Fruit fly (Drosophila melanogaster) whole organism, embryonic: ENCODE results near the gene CG7320.

ENCODE experiments used
- ATbp ChIP-seq: fragments of 200-800 bp; sonication (Bioruptor generic); optimal IDR thresholded peaks from 2 replicates; lab custom pipeline; 2017; ENCODE audit warnings: missing biosample characterization, mild to moderate bottlenecking, missing genetic modification characterization, missing genetic modification reagents
- CG10431 ChIP-seq: fragments of 200-800 bp; sonication (Bioruptor generic); optimal IDR thresholded peaks from 3 replicates; lab custom pipeline; 2018; ENCODE audit warnings: missing biosample characterization, mild to moderate bottlenecking, missing genetic modification characterization
- CG10543 ChIP-seq: fragments of 200-800 bp; sonication (Bioruptor generic); optimal IDR thresholded peaks from 3 replicates; lab custom pipeline; 2017; ENCODE audit warnings: missing biosample characterization, mild to moderate bottlenecking, missing genetic modification characterization, moderate library complexity
- CG10979 ChIP-seq: fragments of 200-800 bp; sonication (Bioruptor generic); optimal IDR thresholded peaks from 2 replicates; lab custom pipeline; 2018; ENCODE audit warnings: missing biosample characterization, mild to moderate bottlenecking, missing genetic modification characterization, moderate library complexity
- CG11085 ChIP-seq: fragments of 200-800 bp; sonication (Bioruptor generic); IDR thresholded peaks from 2 replicates; pipeline ENCODE4 v1.3.6; 2022; ENCODE audit warnings: missing biosample characterization, missing genetic modification characterization
- CG11504 ChIP-seq: fragments of 200-800 bp; sonication (Bioruptor generic); optimal IDR thresholded peaks from 3 replicates; lab custom pipeline; 2019; ENCODE audit warnings: missing biosample characterization, mild to moderate bottlenecking, missing genetic modification characterization, moderate library complexity
- CG11695 ChIP-seq: fragments of 200-800 bp; sonication (Bioruptor generic); IDR thresholded peaks from 3 replicates; pipeline ENCODE4 v1.3.6; 2022; ENCODE audit warnings: missing biosample characterization, missing genetic modification characterization
- CG12236 ChIP-seq: fragments of 200-800 bp; sonication (Bioruptor generic); optimal IDR thresholded peaks from 2 replicates; lab custom pipeline; 2016; ENCODE audit warnings: missing biosample characterization, missing genetic modification characterization
- CG13287 ChIP-seq: fragments of 200-800 bp; sonication (Bioruptor generic); IDR thresholded peaks from 2 replicates; pipeline ENCODE4 v1.3.6; 2022; ENCODE audit warnings: missing biosample characterization, missing genetic modification characterization; ENCODE audit not compliant: partially characterized antibody
- CG17186 ChIP-seq: fragments of 200-800 bp; sonication (Bioruptor generic); optimal IDR thresholded peaks from 3 replicates; lab custom pipeline; 2017; ENCODE audit warnings: missing biosample characterization, missing genetic modification reagents, missing genetic modification characterization
- CG17612 ChIP-seq: fragments of 200-800 bp; sonication (Bioruptor generic); IDR thresholded peaks from 2 replicates; pipeline ENCODE4 v1.3.6; 2022; ENCODE audit warnings: missing biosample characterization, missing genetic modification characterization
- CG2712 ChIP-seq: fragments of 200-800 bp; optimal IDR thresholded peaks from 3 replicates; lab custom pipeline; 2019; ENCODE audit warnings: missing biosample characterization, mild to moderate bottlenecking, missing genetic modification characterization, moderate library complexity
- CG2889 ChIP-seq: fragments of 200-800 bp; sonication (Bioruptor generic); IDR thresholded peaks from 3 replicates; pipeline ENCODE4 v1.3.6; 2022; ENCODE audit warnings: missing biosample characterization, missing genetic modification characterization
- CG30431 ChIP-seq: fragments of 200-800 bp; sonication (Bioruptor generic); optimal IDR thresholded peaks from 2 replicates; lab custom pipeline; 2017; ENCODE audit warnings: missing biosample characterization, missing genetic modification characterization
- CG31388 ChIP-seq: fragments of 200-800 bp; sonication (Bioruptor generic); optimal IDR thresholded peaks from 2 replicates; lab custom pipeline; 2016; ENCODE audit warnings: missing biosample characterization, missing genetic modification characterization
- CG3407 ChIP-seq: fragments of 200-800 bp; sonication (Bioruptor generic); optimal IDR thresholded peaks from 2 replicates; lab custom pipeline; 2018; ENCODE audit warnings: missing biosample characterization, mild to moderate bottlenecking, missing genetic modification characterization
- CG3995 ChIP-seq: fragments of 200-800 bp; sonication (Bioruptor generic); optimal IDR thresholded peaks from 3 replicates; lab custom pipeline; 2016; ENCODE audit warnings: missing biosample characterization, missing genetic modification characterization
- CG5180 ChIP-seq: fragments of 200-800 bp; sonication (Bioruptor generic); optimal IDR thresholded peaks from 3 replicates; lab custom pipeline; 2017; ENCODE audit warnings: missing biosample characterization, missing genetic modification characterization, mild to moderate bottlenecking, moderate library complexity, missing genetic modification reagents
- CG9797 ChIP-seq: fragments of 200-800 bp; sonication (Bioruptor generic); optimal IDR thresholded peaks from 3 replicates; lab custom pipeline; 2018; ENCODE audit warnings: missing biosample characterization, mild to moderate bottlenecking, missing genetic modification characterization
- CG9932 ChIP-seq: fragments of 200-800 bp; sonication (Bioruptor generic); IDR thresholded peaks from 2 replicates; pipeline ENCODE4 v1.3.6; 2022; ENCODE audit warnings: missing biosample characterization, missing genetic modification characterization
- Dp ChIP-seq: fragments of 200-800 bp; sonication (Bioruptor generic); optimal IDR thresholded peaks from 2 replicates; lab custom pipeline; 2018; ENCODE audit warnings: missing biosample characterization, mild to moderate bottlenecking, missing genetic modification characterization, moderate library complexity
- Fer1 ChIP-seq: fragments of 200-800 bp; sonication (Bioruptor generic); optimal IDR thresholded peaks from 2 replicates; lab custom pipeline; 2017; ENCODE audit warnings: missing biosample characterization, mild to moderate bottlenecking, missing genetic modification characterization
- Gsc ChIP-seq: fragments of 200-800 bp; sonication (Bioruptor generic); IDR thresholded peaks from 2 replicates; pipeline ENCODE4 v1.3.6; 2022; ENCODE audit warnings: missing biosample characterization, missing genetic modification characterization
- HLH54F ChIP-seq: fragments of 200-800 bp; sonication (Bioruptor generic); optimal IDR thresholded peaks from 3 replicates; lab custom pipeline; 2016; ENCODE audit warnings: missing biosample characterization, missing genetic modification characterization
- Hr78 ChIP-seq, 2 experiments: fragments of 200-800 bp in 1 of 2; fragments of >200 bp in 1 of 2; sonication (Bioruptor generic) in 1 of 2; optimal IDR thresholded peaks; 2 replicates each; lab custom pipeline; 2017 to 2019; ENCODE audit warnings: missing biosample characterization in 2 of 2, missing genetic modification characterization in 2 of 2, mild to moderate bottlenecking in 1 of 2, moderate library complexity in 1 of 2
- MBD-R2 ChIP-seq: fragments of 200-800 bp; sonication (Bioruptor generic); IDR thresholded peaks from 2 replicates; pipeline ENCODE4 v1.3.6; 2022; ENCODE audit warnings: missing biosample characterization, missing genetic modification characterization
- MESR4 ChIP-seq: fragments of 200-800 bp; sonication (Bioruptor generic); optimal IDR thresholded peaks from 2 replicates; lab custom pipeline; 2018; ENCODE audit warnings: missing biosample characterization, mild to moderate bottlenecking, missing genetic modification characterization, moderate library complexity
- Mad ChIP-seq: fragments of 200-800 bp; sonication (Bioruptor generic); optimal IDR thresholded peaks from 2 replicates; lab custom pipeline; 2016; ENCODE audit warnings: missing biosample characterization, missing genetic modification characterization
- Mes4 ChIP-seq: fragments of 200-800 bp; sonication (Bioruptor generic); optimal IDR thresholded peaks from 2 replicates; lab custom pipeline; 2016; ENCODE audit warnings: missing biosample characterization, missing genetic modification characterization
- NK7.1 ChIP-seq: fragments of 200-800 bp; sonication (Bioruptor generic); optimal IDR thresholded peaks from 3 replicates; lab custom pipeline; 2016; ENCODE audit warnings: missing biosample characterization, missing genetic modification characterization
- Nf-YB ChIP-seq: fragments of 200-800 bp; sonication (Bioruptor generic); optimal IDR thresholded peaks from 3 replicates; lab custom pipeline; 2019; ENCODE audit warnings: missing biosample characterization, mild to moderate bottlenecking, missing genetic modification characterization, moderate library complexity
- Sry-β ChIP-seq: fragments of 200-800 bp; sonication (Bioruptor generic); optimal IDR thresholded peaks from 2 replicates; lab custom pipeline; 2018; ENCODE audit warnings: missing biosample characterization, mild to moderate bottlenecking, missing genetic modification characterization, moderate library complexity
- cato ChIP-seq: fragments of 200-800 bp; sonication (Bioruptor generic); optimal IDR thresholded peaks from 2 replicates; lab custom pipeline; 2016; ENCODE audit warnings: missing biosample characterization, missing genetic modification characterization, borderline replicate concordance
- cg ChIP-seq: fragments of 200-800 bp; sonication (Bioruptor generic); optimal IDR thresholded peaks from 3 replicates; lab custom pipeline; 2019; ENCODE audit warnings: missing biosample characterization, mild to moderate bottlenecking, missing genetic modification characterization, moderate library complexity
- cwo ChIP-seq: fragments of 200-800 bp; sonication (Bioruptor generic); optimal IDR thresholded peaks from 3 replicates; lab custom pipeline; 2017; ENCODE audit warnings: missing biosample characterization, missing genetic modification characterization, mild to moderate bottlenecking, moderate library complexity, missing genetic modification reagents
- dmrt11E ChIP-seq: fragments of 200-800 bp; sonication (Bioruptor generic); optimal IDR thresholded peaks from 3 replicates; lab custom pipeline; 2018; ENCODE audit warnings: missing biosample characterization, mild to moderate bottlenecking, missing genetic modification characterization, moderate library complexity
- eve ChIP-seq, 2 experiments: fragments of >200 bp; optimal IDR thresholded peaks; 2 replicates each; lab custom pipeline; 2017; ENCODE audit warnings: missing biosample characterization in 2 of 2, missing genetic modification characterization in 2 of 2
- fd3F ChIP-seq: fragments of 200-800 bp; sonication (Bioruptor generic); optimal IDR thresholded peaks from 2 replicates; lab custom pipeline; 2018; ENCODE audit warnings: missing biosample characterization, mild to moderate bottlenecking, missing genetic modification characterization, moderate library complexity
- gt ChIP-seq: fragments of 200-800 bp; sonication (Bioruptor generic); IDR thresholded peaks from 2 replicates; pipeline ENCODE4 v1.3.6; 2022; ENCODE audit warnings: missing biosample characterization, missing genetic modification characterization
- jumu ChIP-seq: fragments of 200-800 bp; sonication (Bioruptor generic); optimal IDR thresholded peaks from 3 replicates; lab custom pipeline; 2016; ENCODE audit warnings: missing biosample characterization, missing genetic modification characterization
- ken ChIP-seq: fragments of 200-800 bp; sonication (Bioruptor generic); IDR thresholded peaks from 3 replicates; pipeline ENCODE4 v1.3.6; 2022; ENCODE audit warnings: missing biosample characterization, missing genetic modification characterization
- org-1 ChIP-seq: fragments of 200-800 bp; sonication (Bioruptor generic); optimal IDR thresholded peaks from 2 replicates; lab custom pipeline; 2017; ENCODE audit warnings: missing biosample characterization, missing genetic modification characterization
- pan ChIP-seq, 4 experiments: fragments of >200 bp in 3 of 4; fragments of 200-800 bp in 1 of 4; sonication (Bioruptor generic) in 1 of 4; optimal IDR thresholded peaks in 3 of 4; IDR thresholded peaks in 1 of 4; 2 replicates each; pipeline versions ENCODE4 v1.3.6 to Lab custom; 2017 to 2022; ENCODE audit warnings: missing biosample characterization in 2 of 4, missing genetic modification characterization in 2 of 4, mixed read lengths in 1 of 4
- pnt ChIP-seq: fragments of 200-800 bp; sonication (Bioruptor generic); optimal IDR thresholded peaks from 3 replicates; lab custom pipeline; 2016; ENCODE audit warnings: missing biosample characterization, missing genetic modification characterization
- prd ChIP-seq, 3 experiments: fragments of >200 bp in 2 of 3; fragments of 200-800 bp in 1 of 3; sonication (Bioruptor generic) in 1 of 3; optimal IDR thresholded peaks in 2 of 3; IDR thresholded peaks in 1 of 3; 2 replicates in 2 of 3; 3 replicates in 1 of 3; pipeline versions ENCODE4 v1.3.6 to Lab custom; 2017 to 2022; ENCODE audit warnings: missing biosample characterization in 1 of 3, missing genetic modification characterization in 1 of 3
- sisA ChIP-seq: fragments of 200-800 bp; sonication (Bioruptor generic); IDR thresholded peaks from 2 replicates; pipeline ENCODE4 v1.3.6; 2022; ENCODE audit warnings: missing biosample characterization, missing genetic modification characterization
- wdn ChIP-seq: fragments of 200-800 bp; sonication (Bioruptor generic); IDR thresholded peaks from 2 replicates; pipeline ENCODE4 v1.3.6; 2022; ENCODE audit warnings: missing biosample characterization, missing genetic modification characterization

The CG7320 gene

dm6 chr3L:18235825-18236647, 34.7 kb downstream of the CG7320 start (continued):
- TF ChIP-seq cwo (GFP tag; lab: Kevin White, UChicago) (peak; percentile 33), fd3F (GFP tag; lab: Kevin White, UChicago) (peak; percentile 42), org-1 (GFP tag; lab: Kevin White, UChicago) (peak; percentile 83), jumu (GFP tag; lab: Kevin White, UChicago) (peak; percentile 93), CG9932 (GFP tag; lab: Robert Waterston, UW) (peak; percentile 6; the same call in 1 of the 2 replicates), MBD-R2 (GFP tag; lab: Robert Waterston, UW) (no peak; the same call in 1 of the 2 replicates), ken (GFP tag; lab: Robert Waterston, UW) (peak; percentile 93), CG11085 (GFP tag; lab: Robert Waterston, UW) (no peak), CG3407 (peak; percentile 83), CG2712 (tag; lab: Kevin White, UChicago) (peak; percentile 93), pnt (GFP tag; lab: Kevin White, UChicago) (peak; percentile 94), Mes4 (GFP tag; lab: Kevin White, UChicago) (peak; percentile 89), NK7.1 (peak; percentile 32), CG12236 (GFP tag; lab: Kevin White, UChicago) (peak; percentile 90), cato (GFP tag; lab: Kevin White, UChicago) (peak; percentile 86), pan (optimal IDR thresholded peaks at IDR 0.05; lab: Kevin White, UChicago) (no peak), pan (GFP tag; optimal IDR thresholded peaks at IDR 0.05 in 1 of 2, IDR thresholded peaks at IDR 0.05 in 1 of 2) (peak in 1 of 2 experiments; percentile 80), Dp (GFP tag; lab: Kevin White, UChicago) (no peak), cg (GFP tag; lab: Kevin White, UChicago) (peak; percentile 31), CG11695 (GFP tag; lab: Robert Waterston, UW) (peak; percentile 87), CG9797 (peak; percentile 0), CG30431 (peak; percentile 96), gt (peak; percentile 66), eve (GFP tag; optimal IDR thresholded peaks at IDR 0.05; lab: Kevin White, UChicago) (peak in 1 of 2 experiments; percentile 86), MESR4 (GFP tag; lab: Kevin White, UChicago) (peak; percentile 21), Sry-β (peak; percentile 60), CG10979 (tag; lab: Kevin White, UChicago) (peak; percentile 94), Gsc (no peak), CG31388 (peak; percentile 31), CG3995 (no peak), Nf-YB (GFP tag; lab: Kevin White, UChicago) (peak; percentile 79), Hr78 (GFP tag; optimal IDR thresholded peaks at IDR 0.05; lab: Kevin White, UChicago) (peak in 1 of 2 experiments; percentile 63), wdn (GFP tag; lab: Robert Waterston, UW) (peak; percentile 13; the same call in 1 of the 2 replicates), CG10543 (peak; percentile 20), Fer1 (GFP tag; lab: Kevin White, UChicago) (peak; percentile 67), ATbp (GFP tag; lab: Kevin White, UChicago) (peak; percentile 82), CG17186 (GFP tag; lab: Kevin White, UChicago) (peak; percentile 82), CG10431 (peak; percentile 88), CG13287 (GFP tag; lab: Robert Waterston, UW) (no peak), prd (optimal IDR thresholded peaks at IDR 0.05; lab: Kevin White, UChicago) (no peak), prd (GFP tag; IDR thresholded peaks at IDR 0.05; lab: Robert Waterston, UW) (peak; percentile 88), CG5180 (GFP tag; lab: Kevin White, UChicago) (peak; percentile 46), CG17612 (GFP tag; lab: Robert Waterston, UW) (no peak; the same call in 1 of the 2 replicates), CG2889 (GFP tag; lab: Robert Waterston, UW) (no peak), CG11504 (tag; lab: Kevin White, UChicago) (peak; percentile 86), dmrt11E (tag; lab: Kevin White, UChicago) (peak; percentile 98), sisA (GFP tag; lab: Robert Waterston, UW) (peak; percentile 89), Mad (GFP tag; lab: Kevin White, UChicago) (peak; percentile 73), HLH54F (peak; percentile 69)
